Worm (Caenorhabditis elegans) whole organism, L4 larva: ENCODE results near the gene lbp-7.
A peak's percentile ranks its signal among the peaks of the same experiment; 100 is the strongest.

Experiments used
- F10B5.3 ChIP-seq: sonication (generic microtip); optimal IDR thresholded peaks from 2 replicates; lab custom pipeline; 2016; ENCODE audit warnings: mild to moderate bottlenecking, missing genetic modification characterization, missing compliant biosample characterization
- F37D6.2 ChIP-seq: sonication (generic microtip); optimal IDR thresholded peaks from 2 replicates; lab custom pipeline; 2016; ENCODE audit warnings: mild to moderate bottlenecking, missing genetic modification characterization, missing compliant biosample characterization
- F49E8.2 ChIP-seq: sonication (generic microtip); optimal IDR thresholded peaks from 2 replicates; lab custom pipeline; 2016; ENCODE audit warnings: missing compliant biosample characterization, mild to moderate bottlenecking, missing genetic modification characterization, borderline replicate concordance
- R02D3.7 ChIP-seq: fragments of 150-350 bp; sonication (generic microtip); optimal IDR thresholded peaks from 3 replicates; lab custom pipeline; 2014; ENCODE audit warnings: missing biosample characterization, missing genetic modification characterization
- T20F7.1 ChIP-seq: fragments of 200-800 bp; sonication (Bioruptor generic); optimal IDR thresholded peaks from 2 replicates; lab custom pipeline; 2018; ENCODE audit warnings: mild to moderate bottlenecking, missing genetic modification characterization, missing compliant biosample characterization
- T26A8.4 ChIP-seq: fragments of 200-800 bp; sonication (Bioruptor generic); IDR thresholded peaks from 2 replicates; pipeline ENCODE4 v1.3.6; 2022; ENCODE audit warnings: missing genetic modification characterization, missing compliant biosample characterization
- Y48G9A.11 ChIP-seq: fragments of 200-800 bp; sonication (Bioruptor generic); IDR thresholded peaks from 2 replicates; pipeline ENCODE4 v1.3.6; 2022; ENCODE audit warnings: missing genetic modification reagents, missing genetic modification characterization, missing compliant biosample characterization
- Y5F2A.4 ChIP-seq: fragments of 200-800 bp; sonication (Bioruptor generic); optimal IDR thresholded peaks from 2 replicates; lab custom pipeline; 2018; ENCODE audit warnings: mild to moderate bottlenecking, missing genetic modification characterization, missing compliant biosample characterization
- Y75B8A.6 ChIP-seq: fragments of 200-800 bp; sonication (Bioruptor generic); IDR thresholded peaks from 2 replicates; pipeline ENCODE4 v1.3.6; 2022; ENCODE audit warnings: missing genetic modification reagents, missing genetic modification characterization, missing compliant biosample characterization
- ZK546.5 ChIP-seq, 2 experiments: sonication (generic microtip); optimal IDR thresholded peaks; 2 replicates each; lab custom pipeline; 2017; ENCODE audit warnings: missing biosample characterization in 2 of 2, missing genetic modification characterization in 2 of 2
- aha-1 ChIP-seq: fragments of 150-350 bp; peaks from one replicate; lab custom pipeline; 2014; ENCODE audit warnings: missing biosample characterization, missing genetic modification characterization
- ama-1 ChIP-seq: fragments of 150-350 bp; optimal IDR thresholded peaks from 2 replicates; lab custom pipeline; 2014; ENCODE audit warnings: inconsistent platforms, mixed read lengths
- arid-1 ChIP-seq: fragments of 200-800 bp; sonication (Bioruptor generic); conservative IDR thresholded peaks from 2 replicates; pipeline ENCODE4 v1.3.6; 2022; ENCODE audit warnings: missing genetic modification reagents, missing genetic modification characterization, missing compliant biosample characterization
- ceh-28 ChIP-seq: fragments of 150-350 bp; optimal IDR thresholded peaks from 2 replicates; lab custom pipeline; 2014; ENCODE audit warnings: missing biosample characterization, missing genetic modification reagents, missing genetic modification characterization
- daf-19 ChIP-seq: fragments of 200-800 bp; sonication (Bioruptor generic); conservative IDR thresholded peaks from 2 replicates; pipeline ENCODE4 v1.3.6; 2022; ENCODE audit warnings: missing genetic modification characterization, missing compliant biosample characterization
- dmd-9 ChIP-seq: fragments of 200-800 bp; sonication (Bioruptor generic); IDR thresholded peaks from 2 replicates; pipeline ENCODE4 v1.3.6; 2022; ENCODE audit warnings: missing genetic modification reagents, missing genetic modification characterization, missing compliant biosample characterization
- dpl-1 ChIP-seq: fragments of 150-350 bp; optimal IDR thresholded peaks from 2 replicates; lab custom pipeline; 2014; ENCODE audit warnings: missing biosample characterization, missing genetic modification reagents, missing genetic modification characterization
- duxl-1 ChIP-seq: sonication (generic microtip); optimal IDR thresholded peaks from 2 replicates; lab custom pipeline; 2016; ENCODE audit warnings: mild to moderate bottlenecking, missing genetic modification characterization, moderate library complexity, missing compliant biosample characterization; ENCODE audit not compliant: poor library complexity
- gei-8 ChIP-seq: fragments of 200-800 bp; sonication (Bioruptor generic); optimal IDR thresholded peaks from 2 replicates; lab custom pipeline; 2018; ENCODE audit warnings: mild to moderate bottlenecking, missing genetic modification characterization, missing compliant biosample characterization
- hmg-1.1 ChIP-seq: fragments of 200-800 bp; sonication (Bioruptor generic); IDR thresholded peaks from 2 replicates; pipeline ENCODE4 v1.3.6; 2022; ENCODE audit warnings: missing genetic modification reagents, missing genetic modification characterization, missing compliant biosample characterization
- jun-1 ChIP-seq: fragments of 150-350 bp; optimal IDR thresholded peaks from 2 replicates; lab custom pipeline; 2014; ENCODE audit warnings: missing biosample characterization, missing genetic modification reagents, missing genetic modification characterization
- lim-7 ChIP-seq: fragments of 200-800 bp; sonication (Bioruptor generic); IDR thresholded peaks from 2 replicates; pipeline ENCODE4 v1.3.6; 2022; ENCODE audit warnings: missing genetic modification characterization, missing compliant biosample characterization
- lin-13 ChIP-seq: fragments of 150-350 bp; optimal IDR thresholded peaks from 2 replicates; lab custom pipeline; 2014; ENCODE audit warnings: missing biosample characterization, missing genetic modification reagents, missing genetic modification characterization
- lin-38 ChIP-seq: fragments of 200-800 bp; sonication (Bioruptor generic); IDR thresholded peaks from 2 replicates; pipeline ENCODE4 v1.3.6; 2022; ENCODE audit warnings: missing genetic modification reagents, missing genetic modification characterization, missing compliant biosample characterization
- lir-3 ChIP-seq: sonication (generic microtip); optimal IDR thresholded peaks from 2 replicates; lab custom pipeline; 2016; ENCODE audit warnings: mild to moderate bottlenecking, missing genetic modification characterization, missing compliant biosample characterization
- madf-5 ChIP-seq, 2 experiments: fragments of 200-800 bp; sonication (Bioruptor generic); IDR thresholded peaks; 2 replicates each; pipeline ENCODE4 v1.3.6; 2022; ENCODE audit warnings: missing compliant biosample characterization in 2 of 2, missing genetic modification characterization in 2 of 2
- madf-9 ChIP-seq: fragments of 200-800 bp; sonication (Bioruptor generic); conservative IDR thresholded peaks from 2 replicates; pipeline ENCODE4 v1.3.6; 2022; ENCODE audit warnings: missing genetic modification reagents, missing genetic modification characterization, missing compliant biosample characterization
- mdl-1 ChIP-seq, 2 experiments: fragments of 150-350 bp in 1 of 2; sonication (generic microtip) in 1 of 2; optimal IDR thresholded peaks; 2 replicates each; lab custom pipeline; 2014 to 2017; ENCODE audit warnings: missing biosample characterization in 2 of 2, missing genetic modification characterization in 2 of 2
- mdt-29 ChIP-seq: fragments of 200-800 bp; sonication (Bioruptor generic); IDR thresholded peaks from 2 replicates; pipeline ENCODE4 v1.3.6; 2022; ENCODE audit warnings: missing genetic modification reagents, missing genetic modification characterization, missing compliant biosample characterization
- mep-1 ChIP-seq: fragments of 150-350 bp; sonication (generic microtip); optimal IDR thresholded peaks from 3 replicates; lab custom pipeline; 2014; ENCODE audit warnings: missing biosample characterization, missing genetic modification characterization
- mxl-3 ChIP-seq: fragments of 200-800 bp; sonication (Bioruptor generic); optimal IDR thresholded peaks from 2 replicates; lab custom pipeline; 2018; ENCODE audit warnings: mild to moderate bottlenecking, missing genetic modification characterization, missing compliant biosample characterization
- nhr-11 ChIP-seq: fragments of 150-350 bp; optimal IDR thresholded peaks from 2 replicates; lab custom pipeline; 2014; ENCODE audit warnings: missing biosample characterization, missing genetic modification characterization
- nhr-111 ChIP-seq: fragments of 200-800 bp; sonication (Bioruptor generic); optimal IDR thresholded peaks from 2 replicates; lab custom pipeline; 2018; ENCODE audit warnings: mild to moderate bottlenecking, missing genetic modification characterization, missing compliant biosample characterization
- nhr-48 ChIP-seq: sonication (generic microtip); optimal IDR thresholded peaks from 2 replicates; lab custom pipeline; 2016; ENCODE audit warnings: mild to moderate bottlenecking, missing genetic modification characterization, missing compliant biosample characterization
- nhr-6 ChIP-seq: fragments of 150-350 bp; optimal IDR thresholded peaks from 2 replicates; lab custom pipeline; 2014; ENCODE audit warnings: missing biosample characterization, missing genetic modification characterization
- nhr-77 ChIP-seq: fragments of 150-350 bp; optimal IDR thresholded peaks from 2 replicates; lab custom pipeline; 2014; ENCODE audit warnings: missing biosample characterization, missing genetic modification characterization
- sdz-12 ChIP-seq: fragments of 200-800 bp; sonication (Bioruptor generic); optimal IDR thresholded peaks from 2 replicates; lab custom pipeline; 2018; ENCODE audit warnings: mild to moderate bottlenecking, missing genetic modification characterization, missing compliant biosample characterization
- spr-1 ChIP-seq: sonication (generic microtip); optimal IDR thresholded peaks from 2 replicates; lab custom pipeline; 2016; ENCODE audit warnings: mild to moderate bottlenecking, missing genetic modification characterization, missing compliant biosample characterization
- spr-3 ChIP-seq: fragments of 200-800 bp; sonication (Bioruptor generic); optimal IDR thresholded peaks from 2 replicates; lab custom pipeline; 2018; ENCODE audit warnings: mild to moderate bottlenecking, missing genetic modification characterization, missing compliant biosample characterization
- tag-97 ChIP-seq: fragments of 200-800 bp; sonication (Bioruptor generic); IDR thresholded peaks from 2 replicates; pipeline ENCODE4 v1.3.6; 2022; ENCODE audit warnings: missing genetic modification characterization, missing compliant biosample characterization
- tra-1 ChIP-seq: fragments of 200-800 bp; sonication (Bioruptor generic); IDR thresholded peaks from 2 replicates; pipeline ENCODE4 v1.3.6; 2022; ENCODE audit warnings: missing genetic modification reagents, missing genetic modification characterization, missing compliant biosample characterization
- unc-130 ChIP-seq: sonication (generic microtip); optimal IDR thresholded peaks from 2 replicates; lab custom pipeline; 2016; ENCODE audit warnings: missing genetic modification reagents, missing genetic modification characterization, missing compliant biosample characterization
- unc-62 ChIP-seq, 3 experiments: fragments of 150-350 bp in 1 of 3; sonication (generic microtip); optimal IDR thresholded peaks in 2 of 3; peaks in 1 of 3; 1 replicate in 1 of 3; 2 replicates in 2 of 3; lab custom pipeline; 2014 to 2017; ENCODE audit warnings: missing biosample characterization in 3 of 3, missing genetic modification characterization in 3 of 3, missing genetic modification reagents in 3 of 3, missing genotype in 1 of 3
- zfp-2 ChIP-seq: sonication (generic microtip); optimal IDR thresholded peaks from 2 replicates; lab custom pipeline; 2016; ENCODE audit warnings: mild to moderate bottlenecking, missing genetic modification characterization, missing compliant biosample characterization
- ztf-11 ChIP-seq: fragments of 150-350 bp; optimal IDR thresholded peaks from 2 replicates; lab custom pipeline; 2014; ENCODE audit warnings: missing biosample characterization, missing genetic modification characterization
- ztf-7 ChIP-seq: fragments of 150-350 bp; optimal IDR thresholded peaks from 2 replicates; lab custom pipeline; 2014; ENCODE audit warnings: missing biosample characterization, missing genetic modification characterization

lbp-7 gene

DNA sequence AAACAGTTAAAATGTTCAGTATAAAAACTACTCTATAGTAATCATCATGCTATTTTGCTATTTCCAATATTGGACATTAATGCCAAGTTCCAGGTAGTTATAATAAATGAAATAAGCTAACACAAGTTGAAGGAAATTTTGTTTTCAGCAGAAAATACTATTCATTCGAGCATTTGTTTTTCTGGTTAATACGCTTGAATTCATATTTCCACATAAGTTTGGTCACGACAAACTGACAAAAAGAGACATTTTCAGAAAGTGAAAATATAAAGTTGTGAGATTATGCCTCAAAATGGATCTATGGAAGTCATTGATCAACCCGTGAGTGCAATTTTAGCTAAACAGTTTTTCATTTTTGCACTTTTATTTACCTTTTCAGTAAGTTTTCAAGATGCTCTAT, 34.2 kb upstream of the lbp-7 start, which contains the start of gene srx-131:
Gene srx-131 (plus strand): TSS at position 301 of the 400 bp plus-strand sequence.
- TF ChIP-seq ceh-28, result no peak
- no peak for TF ChIP-seq Y48G9A.11
- peak; percentile 33 for TF ChIP-seq aha-1 (tag; lab: Kevin White, UChicago)
- no peak for TF ChIP-seq duxl-1 (tag; lab: Kevin White, UChicago)
- TF ChIP-seq nhr-111, result no peak

DNA sequence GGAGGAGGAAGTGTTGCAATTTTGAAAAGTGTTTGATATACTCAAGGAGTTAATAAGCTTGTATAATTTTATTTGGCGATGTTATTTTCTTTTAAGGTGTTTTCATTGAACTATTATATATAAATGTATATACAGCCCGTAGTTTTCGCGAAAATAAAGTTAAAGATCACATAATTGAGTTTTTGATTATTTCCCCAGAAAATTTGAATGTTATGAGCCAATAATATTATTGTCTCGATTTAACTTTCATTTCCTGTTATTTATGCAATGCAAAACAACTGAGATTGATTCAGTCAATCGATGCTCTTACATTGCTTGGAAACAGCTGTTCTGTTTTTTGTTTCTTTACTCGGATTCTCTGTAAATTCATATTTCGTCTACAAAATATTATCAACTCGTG, 31.0 kb upstream of the lbp-7 start, which contains the start of gene srx-133:
Gene srx-133 (plus strand): TSS at position 301 of the 400 bp plus-strand sequence.
- TF ChIP-seq aha-1 (tag; lab: Kevin White, UChicago) (peak; percentile 48), mdl-1 (tag; optimal IDR thresholded peaks at IDR 0.05; lab: Kevin White, UChicago) (no peak)

DNA sequence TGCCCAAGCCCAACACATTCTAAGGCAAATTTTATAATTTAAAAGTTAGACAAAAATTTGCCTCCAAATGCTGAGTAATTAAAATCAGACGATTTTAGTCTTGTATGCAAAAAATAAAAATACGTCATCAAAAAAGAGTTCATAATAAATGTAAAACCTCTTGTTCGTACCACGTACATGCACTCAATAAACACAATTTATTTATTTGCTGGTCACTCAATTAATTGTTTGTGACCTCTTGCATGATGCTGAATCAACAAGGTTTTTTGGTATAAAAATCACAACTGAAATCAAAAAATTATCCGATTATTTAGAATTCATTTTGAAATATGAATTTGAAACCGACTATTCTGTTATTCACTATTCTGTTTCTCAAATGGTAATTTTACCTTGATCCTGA, 29.2 kb upstream of the lbp-7 start, which contains the start of gene hpx-2:
Gene hpx-2 (plus strand): TSS at position 301 of the 400 bp plus-strand sequence.
- TF ChIP-seq madf-5 (GFP tag; IDR thresholded peaks at IDR 0.05; lab: Robert Waterston, UW), result no peak
- TF ChIP-seq arid-1, result no peak
- TF ChIP-seq lin-13 (GFP tag; lab: Kevin White, UChicago), result no peak
- TF ChIP-seq sdz-12 (GFP tag; lab: Kevin White, UChicago), result no peak
- TF ChIP-seq ztf-11 (tag; lab: Kevin White, UChicago), result no peak
- TF ChIP-seq ztf-7 (tag; lab: Kevin White, UChicago), result no peak
- no peak for TF ChIP-seq dmd-9 (GFP tag; lab: Robert Waterston, UW)
- no peak for TF ChIP-seq jun-1 (tag; lab: Kevin White, UChicago)
- no peak for TF ChIP-seq ama-1 (lab: Kevin White, UChicago)
- TF ChIP-seq unc-62 (GFP tag; optimal IDR thresholded peaks at IDR 0.05 in 1 of 2; lab: Kevin White, UChicago), result no peak
- TF ChIP-seq unc-62 (tag; optimal IDR thresholded peaks at IDR 0.05; lab: Kevin White, UChicago), result no peak
- no peak for TF ChIP-seq mxl-3

DNA sequence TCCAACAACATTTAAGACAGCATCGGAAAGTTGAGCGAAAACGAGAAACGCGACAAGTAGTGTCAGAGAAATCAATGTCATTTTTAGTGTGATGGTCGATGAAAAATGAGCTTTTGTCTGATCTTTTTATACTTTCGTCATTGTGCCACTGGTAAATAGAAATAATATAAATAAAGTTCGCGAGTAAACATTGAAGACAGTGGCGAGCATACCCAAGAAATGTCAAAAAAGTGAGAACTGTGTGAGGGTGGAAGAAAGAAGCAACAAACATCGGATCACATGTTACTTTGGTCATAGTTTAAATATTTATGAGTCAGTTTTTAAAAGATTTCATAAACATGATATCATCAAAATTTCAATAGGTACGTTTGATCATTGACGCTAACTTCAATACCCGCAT, 25.0 kb upstream of the lbp-7 start, which contains the start of gene ttr-21:
Gene ttr-21 (minus strand): TSS at position 100 of the 400 bp plus-strand sequence.
- TF ChIP-seq nhr-6 (no peak), daf-19 (GFP tag; lab: Robert Waterston, UW) (no peak), nhr-77 (no peak), nhr-48 (tag; lab: Kevin White, UChicago) (no peak), Y75B8A.6 (GFP tag; lab: Robert Waterston, UW) (no peak), T26A8.4 (no peak), hmg-1.1 (no peak), lir-3 (no peak), T20F7.1 (GFP tag; lab: Kevin White, UChicago) (no peak), zfp-2 (tag; lab: Kevin White, UChicago) (no peak), mxl-3 (no peak), tra-1 (GFP tag; lab: Robert Waterston, UW) (no peak), Y5F2A.4 (GFP tag; lab: Kevin White, UChicago) (no peak), ZK546.5 (tag; optimal IDR thresholded peaks at IDR 0.05; lab: Kevin White, UChicago) (no peak)

DNA sequence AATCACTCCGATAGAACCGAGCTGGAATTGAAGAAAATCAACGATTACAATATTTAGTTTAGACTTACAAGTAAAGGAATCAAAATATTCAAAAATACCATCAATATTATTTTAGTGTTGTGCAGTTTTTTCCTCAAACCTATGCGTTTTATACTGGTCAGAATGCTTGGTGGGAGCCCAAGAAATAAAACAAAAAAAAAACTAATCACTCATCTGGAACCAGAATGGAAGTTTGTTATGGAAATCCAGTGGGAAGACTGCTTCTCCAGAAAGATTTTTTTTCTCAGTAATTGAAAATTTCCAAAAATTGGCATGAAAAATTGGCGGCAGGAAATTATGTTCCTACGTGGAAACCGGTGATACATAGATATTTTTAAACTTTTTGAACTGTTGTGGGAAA, 23.0 kb upstream of the lbp-7 start, which contains the start of gene srx-134:
Gene srx-134 (minus strand): TSS at position 101 of the 400 bp plus-strand sequence.
- TF ChIP-seq unc-130 (GFP tag; lab: Kevin White, UChicago) (no peak), nhr-11 (no peak), F10B5.3 (tag; lab: Kevin White, UChicago) (no peak), tag-97 (GFP tag; lab: Robert Waterston, UW) (no peak), mdt-29 (GFP tag; lab: Robert Waterston, UW) (no peak), gei-8 (GFP tag; lab: Kevin White, UChicago) (no peak), T26A8.4 (no peak), F37D6.2 (tag; lab: Kevin White, UChicago) (no peak), spr-1 (tag; lab: Kevin White, UChicago) (no peak), lim-7 (GFP tag; lab: Robert Waterston, UW) (no peak), lin-38 (GFP tag; lab: Robert Waterston, UW) (no peak), F49E8.2 (tag; lab: Kevin White, UChicago) (no peak), spr-3 (GFP tag; lab: Kevin White, UChicago) (no peak), madf-9 (GFP tag; lab: Robert Waterston, UW) (no peak), dpl-1 (GFP tag; lab: Kevin White, UChicago) (no peak), ceh-28 (no peak), mep-1 (no peak), R02D3.7 (no peak)
